Fruit fly (Drosophila melanogaster) S2 (cell line): Measurements from ENCODE around the gene CCKLR-17D1.

Source experiments
- CG8478 ChIP-seq: fragments of >200 bp; optimal IDR thresholded peaks from 2 replicates; lab custom pipeline; 2018
- CTCF ChIP-seq, 2 experiments: fragments of >200 bp; optimal IDR thresholded peaks; 2 replicates each; lab custom pipeline; 2018

DNA sequence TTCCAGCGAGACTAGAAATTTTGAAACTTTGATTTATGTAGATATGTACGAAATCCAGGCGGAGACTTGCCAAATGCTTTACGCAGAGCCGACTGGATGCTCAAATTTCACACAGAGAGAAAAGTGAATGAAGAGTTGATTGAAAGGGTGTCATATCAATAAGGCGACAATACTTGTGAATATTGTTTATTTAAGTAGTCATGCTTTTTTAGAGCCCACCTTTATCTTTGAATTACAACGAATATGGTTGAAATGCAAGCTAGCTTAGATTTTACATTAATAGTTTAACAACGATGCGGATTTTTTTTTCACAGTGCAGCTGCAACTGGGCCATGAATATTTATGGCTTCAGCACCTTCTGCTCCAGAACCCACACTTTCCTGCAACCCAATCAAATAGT, 13.4 kb upstream of the CCKLR-17D1 start, which contains the start of gene CG6873:
- TF ChIP-seq CTCF (optimal IDR thresholded peaks at IDR 0.05; lab: Kevin White, UChicago), result no peak
- TF ChIP-seq CG8478 (lab: Kevin White, UChicago), result no peak
